Worm (Caenorhabditis elegans): ENCODE data around the gene ZK1098.9.

ZK1098.9 gene

DNA sequence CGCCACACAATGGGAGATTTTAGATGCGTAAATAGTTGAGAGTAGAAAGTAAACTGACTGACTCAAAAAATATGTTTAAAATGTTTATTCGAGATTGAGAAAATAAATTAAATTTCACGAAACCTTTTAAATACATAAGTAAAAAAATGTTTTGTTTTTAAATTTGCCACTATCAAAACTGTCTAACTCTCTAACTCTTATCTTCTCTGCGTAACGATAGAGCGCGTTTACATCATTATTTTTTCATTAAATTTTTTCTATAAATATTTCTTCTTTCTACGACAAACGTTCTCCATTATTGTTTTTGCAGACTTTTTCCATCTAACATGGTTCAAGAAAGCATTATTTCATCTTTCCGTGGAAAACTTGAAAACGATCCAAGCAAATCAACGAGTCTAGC, 1.4 kb upstream of the ZK1098.9 start, which contains the start of gene eif-2Balpha:
Gene eif-2Balpha, plus strand, starts transcription at position 304 of the 400 bp plus-strand sequence.
- TF ChIP-seq hmg-11 (tag; optimal IDR thresholded peaks at IDR 0.05) (peak; percentile 6), nfya-1 (tag; optimal IDR thresholded peaks at IDR 0.05; ENCODE audit: insufficient read depth) (peak; percentile 32), lsy-12 (tag; optimal IDR thresholded peaks at IDR 0.05) (no peak), daf-12 (tag; optimal IDR thresholded peaks at IDR 0.05) (no peak), unc-62 (GFP tag; optimal IDR thresholded peaks at IDR 0.05) (no peak), snpc-4 (tag; optimal IDR thresholded peaks at IDR 0.05) (peak; percentile 8), ama-1 (optimal IDR thresholded peaks at IDR 0.05) (no peak), elt-2 (tag; optimal IDR thresholded peaks at IDR 0.05) (peak; percentile 9), lin-15B (tag; optimal IDR thresholded peaks at IDR 0.05) (peak; percentile 58), ceh-9 (tag; optimal IDR thresholded peaks at IDR 0.05) (no peak), pha-4 (tag; optimal IDR thresholded peaks at IDR 0.05) (peak; percentile 86), nhr-67 (tag; optimal IDR thresholded peaks at IDR 0.05) (no peak), nhr-25 (tag; optimal IDR thresholded peaks at IDR 0.05) (no peak), lin-39 (tag; optimal IDR thresholded peaks at IDR 0.05) (no peak), mdl-1 (tag; optimal IDR thresholded peaks at IDR 0.05) (no peak), nhr-43 (tag; optimal IDR thresholded peaks at IDR 0.05; ENCODE audit: poor library complexity, severe bottlenecking) (no peak), elt-1 (tag; optimal IDR thresholded peaks at IDR 0.05) (no peak), nhr-23 (tag; optimal IDR thresholded peaks at IDR 0.05) (peak; percentile 26), fkh-2 (tag; optimal IDR thresholded peaks at IDR 0.05) (no peak), nhr-76 (tag; optimal IDR thresholded peaks at IDR 0.05) (no peak)

DNA sequence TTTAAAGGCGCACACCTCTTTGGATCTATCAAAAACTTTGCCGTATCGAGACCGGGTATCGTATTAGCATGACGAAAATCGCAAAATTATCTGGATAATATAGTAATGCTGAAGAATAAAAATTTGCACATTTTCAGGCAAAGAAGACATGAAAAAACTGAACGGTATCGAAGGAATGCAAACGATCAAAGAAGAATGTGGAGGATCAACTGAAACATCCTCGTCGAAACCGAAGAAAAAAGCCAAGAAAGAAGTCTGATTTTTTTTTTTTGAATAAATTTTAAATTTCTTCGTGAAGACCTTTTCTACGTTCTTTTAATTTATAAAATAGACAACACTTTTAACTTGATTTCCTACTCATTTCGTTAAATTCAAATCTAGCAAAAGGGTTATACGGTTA, 595 bp downstream of the ZK1098.9 start, which contains the start of gene ZK1098.12:
Gene ZK1098.12, plus strand, starts transcription at position 301 of the 400 bp plus-strand sequence.
- TF ChIP-seq fkh-2 (tag; optimal IDR thresholded peaks at IDR 0.05) (no peak), nfya-1 (tag; optimal IDR thresholded peaks at IDR 0.05; ENCODE audit: insufficient read depth) (no peak), egl-27 (tag; optimal IDR thresholded peaks at IDR 0.05) (no peak)

DNA sequence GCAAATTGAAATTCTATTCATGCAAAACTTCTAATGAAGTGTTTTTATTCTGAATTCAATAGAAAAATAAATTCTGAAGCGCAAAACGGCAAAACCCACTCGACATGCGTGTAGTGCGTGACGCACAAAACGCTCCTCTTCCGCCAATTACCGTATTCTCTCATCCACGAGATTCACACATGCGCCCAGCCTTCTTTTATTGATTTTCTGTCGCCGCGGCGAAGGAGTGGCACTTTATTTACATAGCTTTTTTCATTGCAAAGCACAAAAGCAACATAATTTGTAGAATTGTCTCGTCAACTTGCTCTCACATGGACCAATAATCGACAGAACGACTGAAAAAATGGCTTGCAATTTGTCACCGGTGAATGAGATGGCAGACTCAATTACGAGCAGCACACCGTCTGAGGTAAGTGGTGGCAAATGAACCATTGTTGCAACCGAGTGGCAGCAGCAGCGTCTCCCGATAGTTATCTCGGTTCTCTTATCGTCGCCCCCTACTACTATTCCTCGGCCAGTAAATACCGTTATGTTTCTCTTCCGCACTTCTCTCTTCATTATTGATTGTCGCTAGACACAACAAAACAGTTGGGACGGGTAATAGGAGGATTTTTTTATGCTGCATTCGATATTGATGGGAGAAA, 1.9 kb downstream of the ZK1098.9 start, which contains the start of gene unc-16:
Gene unc-16, plus strand, starts transcription at position 243 of the 644 bp plus-strand sequence.
- TF ChIP-seq R02D3.7 (tag; optimal IDR thresholded peaks at IDR 0.05), result peak; percentile 70
- peak; percentile 88 for TF ChIP-seq egl-5 (tag; optimal IDR thresholded peaks at IDR 0.05)
- TF ChIP-seq snpc-4 (tag; optimal IDR thresholded peaks at IDR 0.05), result peak; percentile 90
- no peak for TF ChIP-seq nhr-76 (tag; optimal IDR thresholded peaks at IDR 0.05)
- TF ChIP-seq fkh-2 (tag; optimal IDR thresholded peaks at IDR 0.05), result no peak
- TF ChIP-seq ZK546.5 (tag; optimal IDR thresholded peaks at IDR 0.05), result no peak
- TF ChIP-seq unc-39 (tag; optimal IDR thresholded peaks at IDR 0.05), result no peak
- peak in 1 of 2 experiments; percentile 13 for TF ChIP-seq eor-1 (tag; optimal IDR thresholded peaks at IDR 0.05)
- TF ChIP-seq elt-1 (tag; optimal IDR thresholded peaks at IDR 0.05), result no peak
- peak; percentile 87 for TF ChIP-seq mml-1 (tag; optimal IDR thresholded peaks at IDR 0.05)
- peak; percentile 97 for TF ChIP-seq pha-4 (tag; optimal IDR thresholded peaks at IDR 0.05)
- TF ChIP-seq fkh-10 (GFP tag; optimal IDR thresholded peaks at IDR 0.05), result peak; percentile 44
- peak; percentile 73 for TF ChIP-seq sea-2 (GFP tag; optimal IDR thresholded peaks at IDR 0.05)
- TF ChIP-seq ceh-82 (tag; optimal IDR thresholded peaks at IDR 0.05), result peak; percentile 19
- TF ChIP-seq pqm-1 (tag; optimal IDR thresholded peaks at IDR 0.05), result peak; percentile 23
- no peak for TF ChIP-seq nhr-237 (tag; optimal IDR thresholded peaks at IDR 0.05)
- TF ChIP-seq unc-62 (GFP tag; optimal IDR thresholded peaks at IDR 0.05), result peak; percentile 70
- no peak for TF ChIP-seq nhr-11 (tag; optimal IDR thresholded peaks at IDR 0.05)
- TF ChIP-seq nhr-23 (tag; optimal IDR thresholded peaks at IDR 0.05), result peak; percentile 63
- peak; percentile 72 for TF ChIP-seq elt-2 (tag; optimal IDR thresholded peaks at IDR 0.05)
- no peak for TF ChIP-seq ztf-4 (tag; optimal IDR thresholded peaks at IDR 0.05)
- peak; percentile 56 for TF ChIP-seq nhr-25 (tag; optimal IDR thresholded peaks at IDR 0.05)
- TF ChIP-seq nhr-77 (tag; optimal IDR thresholded peaks at IDR 0.05), result no peak
- TF ChIP-seq aly-2 (tag; optimal IDR thresholded peaks at IDR 0.05), result no peak
- TF ChIP-seq nhr-12 (tag; optimal IDR thresholded peaks at IDR 0.05), result no peak
- TF ChIP-seq elt-3 (tag; optimal IDR thresholded peaks at IDR 0.05), result no peak
- peak; percentile 46 for TF ChIP-seq skn-1 (tag; optimal IDR thresholded peaks at IDR 0.05)
- TF ChIP-seq lin-15B (tag; optimal IDR thresholded peaks at IDR 0.05), result peak; percentile 89
- no peak for TF ChIP-seq egl-27 (tag; optimal IDR thresholded peaks at IDR 0.05)
- TF ChIP-seq ceh-9 (tag; optimal IDR thresholded peaks at IDR 0.05), result no peak
- no peak for TF ChIP-seq daf-12 (tag; optimal IDR thresholded peaks at IDR 0.05)
- peak; percentile 27 for TF ChIP-seq jun-1 (tag; optimal IDR thresholded peaks at IDR 0.05)
- TF ChIP-seq hmg-11 (tag; optimal IDR thresholded peaks at IDR 0.05), result peak; percentile 90
- no peak for TF ChIP-seq fos-1 (tag; optimal IDR thresholded peaks at IDR 0.05)
- TF ChIP-seq ama-1 (optimal IDR thresholded peaks at IDR 0.05), result peak; percentile 58
- TF ChIP-seq ztf-11 (tag; optimal IDR thresholded peaks at IDR 0.05), result no peak
- peak; percentile 85 for TF ChIP-seq lsy-12 (tag; optimal IDR thresholded peaks at IDR 0.05)
- TF ChIP-seq mdl-1 (tag; optimal IDR thresholded peaks at IDR 0.05), result peak; percentile 87
- no peak for TF ChIP-seq nhr-67 (tag; optimal IDR thresholded peaks at IDR 0.05)
- TF ChIP-seq tbx-2 (tag; optimal IDR thresholded peaks at IDR 0.05), result peak; percentile 82
- peak; percentile 90 for TF ChIP-seq ceh-28 (tag; optimal IDR thresholded peaks at IDR 0.05)
- peak; percentile 85 for TF ChIP-seq lin-39 (tag; optimal IDR thresholded peaks at IDR 0.05)
- peak; percentile 96 for TF ChIP-seq nfya-1 (tag; optimal IDR thresholded peaks at IDR 0.05; ENCODE audit: insufficient read depth)
- no peak for TF ChIP-seq zag-1 (tag; optimal IDR thresholded peaks at IDR 0.05)
- peak; percentile 57 for TF ChIP-seq nhr-43 (tag; optimal IDR thresholded peaks at IDR 0.05; ENCODE audit: poor library complexity, severe bottlenecking)
